Worm (Caenorhabditis elegans) whole organism, mixed stage, embryonic: ENCODE data around the gene nac-2.

Source experiments
- M03D4.4 ChIP-seq: sonication (generic microtip); optimal IDR thresholded peaks from 2 replicates; lab custom pipeline; 2017; ENCODE audit warnings: mild to moderate bottlenecking, missing genetic modification characterization, missing compliant biosample characterization
- bed-3 ChIP-seq: fragments of 200-800 bp; sonication (Bioruptor generic); optimal IDR thresholded peaks from 3 replicates; lab custom pipeline; 2018; ENCODE audit warnings: mild to moderate bottlenecking, missing genetic modification characterization, moderate library complexity, missing compliant biosample characterization
- blmp-1 ChIP-seq: fragments of 150-350 bp; optimal IDR thresholded peaks from 2 replicates; lab custom pipeline; 2014; ENCODE audit warnings: missing biosample characterization, missing genetic modification characterization
- ceh-39 ChIP-seq: fragments of 150-350 bp; optimal IDR thresholded peaks from 2 replicates; lab custom pipeline; 2014; ENCODE audit warnings: missing biosample characterization, missing genetic modification characterization
- ceh-43 ChIP-seq: fragments of 200-800 bp; sonication (Bioruptor generic); optimal IDR thresholded peaks from 2 replicates; lab custom pipeline; 2018; ENCODE audit warnings: mild to moderate bottlenecking, missing genetic modification characterization, moderate library complexity, missing compliant biosample characterization
- ceh-83 ChIP-seq: fragments of 200-800 bp; sonication (Bioruptor generic); optimal IDR thresholded peaks from 2 replicates; lab custom pipeline; 2018; ENCODE audit warnings: mild to moderate bottlenecking, missing genetic modification characterization, missing compliant biosample characterization
- ces-1 ChIP-seq: fragments of 150-350 bp; optimal IDR thresholded peaks from 2 replicates; lab custom pipeline; 2014; ENCODE audit warnings: missing biosample characterization, missing genetic modification reagents, missing genetic modification characterization
- cnd-1 ChIP-seq: fragments of 200-800 bp; sonication (Bioruptor generic); optimal IDR thresholded peaks from 2 replicates; lab custom pipeline; 2018; ENCODE audit warnings: mild to moderate bottlenecking, missing genetic modification characterization, missing compliant biosample characterization
- drap-1 ChIP-seq: fragments of 200-800 bp; sonication (Bioruptor generic); optimal IDR thresholded peaks from 3 replicates; lab custom pipeline; 2018; ENCODE audit warnings: mild to moderate bottlenecking, missing genetic modification characterization, missing compliant biosample characterization
- elt-1 ChIP-seq: sonication (generic microtip); optimal IDR thresholded peaks from 2 replicates; lab custom pipeline; 2017; ENCODE audit warnings: missing genetic modification characterization, mild to moderate bottlenecking, missing compliant biosample characterization, antibody characterized with exemption, moderate library complexity, borderline replicate concordance; ENCODE audit not compliant: insufficient read depth
- elt-3 ChIP-seq: fragments of 150-350 bp; optimal IDR thresholded peaks from 2 replicates; lab custom pipeline; 2014; ENCODE audit warnings: missing biosample characterization, missing genetic modification characterization
- flh-1 ChIP-seq: fragments of 200-800 bp; sonication (Bioruptor generic); optimal IDR thresholded peaks from 2 replicates; lab custom pipeline; 2018; ENCODE audit warnings: mild to moderate bottlenecking, missing genetic modification characterization, moderate library complexity, missing compliant biosample characterization
- ham-2 ChIP-seq: fragments of 200-800 bp; sonication (Bioruptor generic); optimal IDR thresholded peaks from 2 replicates; lab custom pipeline; 2018; ENCODE audit warnings: mild to moderate bottlenecking, missing genetic modification characterization, missing compliant biosample characterization
- lin-13 ChIP-seq: fragments of 150-350 bp; optimal IDR thresholded peaks from 2 replicates; lab custom pipeline; 2014; ENCODE audit warnings: missing biosample characterization, missing genetic modification characterization
- lsy-2 ChIP-seq: fragments of 150-350 bp; optimal IDR thresholded peaks from 2 replicates; lab custom pipeline; 2014; ENCODE audit warnings: missing biosample characterization, missing genetic modification characterization
- mab-5 ChIP-seq: fragments of 150-350 bp; optimal IDR thresholded peaks from 2 replicates; lab custom pipeline; 2014; ENCODE audit warnings: missing biosample characterization, missing genetic modification characterization
- mep-1 ChIP-seq: fragments of 150-350 bp; optimal IDR thresholded peaks from 2 replicates; lab custom pipeline; 2017; ENCODE audit warnings: missing biosample characterization, missing genetic modification reagents, missing genetic modification characterization, inconsistent platforms
- mls-2 ChIP-seq: sonication (generic microtip); optimal IDR thresholded peaks from 2 replicates; lab custom pipeline; 2016; ENCODE audit warnings: mild to moderate bottlenecking, missing genetic modification characterization, moderate library complexity, missing compliant biosample characterization
- nhr-12 ChIP-seq: fragments of 150-350 bp; optimal IDR thresholded peaks from 2 replicates; lab custom pipeline; 2014; ENCODE audit warnings: missing biosample characterization, missing genetic modification characterization
- nhr-2 ChIP-seq: fragments of 150-350 bp; optimal IDR thresholded peaks from 2 replicates; lab custom pipeline; 2014; ENCODE audit warnings: missing biosample characterization, missing genetic modification characterization
- nhr-237 ChIP-seq: fragments of 150-350 bp; optimal IDR thresholded peaks from 2 replicates; lab custom pipeline; 2014; ENCODE audit warnings: missing biosample characterization, missing genetic modification characterization
- nhr-28 ChIP-seq: fragments of 150-350 bp; optimal IDR thresholded peaks from 2 replicates; lab custom pipeline; 2014; ENCODE audit warnings: missing biosample characterization, missing genetic modification characterization
- nhr-76 ChIP-seq: sonication (generic microtip); optimal IDR thresholded peaks from 2 replicates; lab custom pipeline; 2017; ENCODE audit warnings: missing biosample characterization, missing genetic modification characterization
- pha-4 ChIP-seq: fragments of 150-350 bp; optimal IDR thresholded peaks from 2 replicates; lab custom pipeline; 2018; ENCODE audit warnings: missing biosample characterization, missing genetic modification reagents, missing genetic modification characterization
- sem-2 ChIP-seq: fragments of 200-800 bp; sonication (Bioruptor generic); optimal IDR thresholded peaks from 2 replicates; lab custom pipeline; 2018; ENCODE audit warnings: mild to moderate bottlenecking, missing genetic modification characterization, missing compliant biosample characterization
- snpc-4 ChIP-seq: fragments of 150-350 bp; optimal IDR thresholded peaks from 2 replicates; lab custom pipeline; 2014; ENCODE audit warnings: missing biosample characterization, missing genetic modification characterization
- sptf-1 ChIP-seq: sonication (generic microtip); optimal IDR thresholded peaks from 2 replicates; lab custom pipeline; 2017; ENCODE audit warnings: mild to moderate bottlenecking, missing genetic modification characterization, moderate library complexity, missing compliant biosample characterization
- tbx-8 ChIP-seq: fragments of 200-800 bp; sonication (Bioruptor generic); optimal IDR thresholded peaks from 2 replicates; lab custom pipeline; 2018; ENCODE audit warnings: mild to moderate bottlenecking, missing genetic modification characterization, moderate library complexity, missing compliant biosample characterization
- unc-120 ChIP-seq: sonication (generic microtip); optimal IDR thresholded peaks from 2 replicates; lab custom pipeline; 2017; ENCODE audit warnings: missing genetic modification characterization, missing compliant biosample characterization; ENCODE audit not compliant: poor library complexity, severe bottlenecking
- unc-39 ChIP-seq: fragments of 150-350 bp; optimal IDR thresholded peaks from 2 replicates; lab custom pipeline; 2014; ENCODE audit warnings: missing biosample characterization, missing genetic modification characterization
- unc-62 ChIP-seq: fragments of 150-350 bp; optimal IDR thresholded peaks from 2 replicates; lab custom pipeline; 2014; ENCODE audit warnings: missing biosample characterization, missing genetic modification reagents, missing genetic modification characterization
- zip-8 ChIP-seq: fragments of 150-350 bp; optimal IDR thresholded peaks from 2 replicates; lab custom pipeline; 2014; ENCODE audit warnings: missing biosample characterization, missing genetic modification characterization
- ztf-11 ChIP-seq: fragments of 150-350 bp; optimal IDR thresholded peaks from 2 replicates; lab custom pipeline; 2014; ENCODE audit warnings: missing biosample characterization, missing genetic modification characterization

Gene nac-2

DNA sequence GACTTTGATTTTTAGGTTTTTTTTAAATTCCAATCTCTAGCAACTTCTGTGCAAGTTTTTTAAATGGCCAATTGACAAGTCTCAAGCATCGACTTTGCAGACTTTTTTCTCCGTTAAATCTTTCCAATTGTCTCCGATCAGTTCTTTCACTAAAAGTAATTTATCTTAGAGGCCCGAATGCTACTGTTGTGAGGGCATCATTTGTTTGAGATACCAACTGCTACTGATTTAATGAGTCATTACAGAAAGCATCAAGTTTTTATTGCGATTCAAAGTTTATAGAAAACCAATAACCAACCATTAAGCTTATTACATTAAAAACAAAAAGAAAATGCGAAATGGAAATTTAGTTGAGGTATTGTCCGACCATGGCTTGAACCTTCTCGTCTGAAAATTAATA, 37.0 kb upstream of the nac-2 start:
- TF ChIP-seq blmp-1 (no peak), mls-2 (tag; lab: Kevin White, UChicago) (peak; percentile 2), flh-1 (GFP tag; lab: Kevin White, UChicago) (no peak), nhr-12 (tag; lab: Kevin White, UChicago) (no peak)

DNA sequence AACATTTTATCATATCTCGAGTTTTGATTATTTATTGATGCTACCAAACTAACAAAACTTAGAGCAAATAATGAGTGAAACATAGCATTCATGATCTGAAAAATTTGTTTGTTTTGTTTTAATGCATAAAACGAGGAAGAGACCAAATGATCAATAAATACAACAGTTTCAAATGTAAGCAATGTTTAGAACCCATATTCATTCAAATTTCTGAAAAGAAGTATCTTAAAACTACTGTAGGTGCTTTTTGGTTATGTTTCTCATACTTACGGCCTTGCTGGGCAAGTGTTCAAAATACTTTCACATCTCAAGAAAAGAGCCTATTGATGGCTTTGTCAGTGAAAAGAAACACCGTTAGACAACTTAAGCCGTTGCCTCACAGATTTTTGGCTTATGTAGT, 34.6 kb upstream of the nac-2 start, which contains the start of gene F02A9.1:
TSS of gene F02A9.1 (minus strand) at position 101 of the 400 bp plus-strand sequence.
- TF ChIP-seq snpc-4: no peak
- TF ChIP-seq pha-4 (tag; lab: Kevin White, UChicago): no peak
- TF ChIP-seq ces-1 (GFP tag; lab: Kevin White, UChicago): no peak
- no peak for TF ChIP-seq mls-2 (tag; lab: Kevin White, UChicago)
- no peak for TF ChIP-seq drap-1 (GFP tag; lab: Kevin White, UChicago)
- TF ChIP-seq sem-2 (GFP tag; lab: Kevin White, UChicago): no peak
- no peak for TF ChIP-seq ztf-11
- TF ChIP-seq ceh-39 (tag; lab: Kevin White, UChicago): no peak
- no peak for TF ChIP-seq sptf-1
- TF ChIP-seq unc-62 (GFP tag; lab: Kevin White, UChicago): no peak
- no peak for TF ChIP-seq elt-3 (tag; lab: Kevin White, UChicago)
- no peak for TF ChIP-seq flh-1 (GFP tag; lab: Kevin White, UChicago)
- TF ChIP-seq lin-13 (tag; lab: Kevin White, UChicago): no peak
- no peak for TF ChIP-seq nhr-76
- TF ChIP-seq ceh-83 (GFP tag; lab: Kevin White, UChicago): no peak
- TF ChIP-seq tbx-8: no peak

DNA sequence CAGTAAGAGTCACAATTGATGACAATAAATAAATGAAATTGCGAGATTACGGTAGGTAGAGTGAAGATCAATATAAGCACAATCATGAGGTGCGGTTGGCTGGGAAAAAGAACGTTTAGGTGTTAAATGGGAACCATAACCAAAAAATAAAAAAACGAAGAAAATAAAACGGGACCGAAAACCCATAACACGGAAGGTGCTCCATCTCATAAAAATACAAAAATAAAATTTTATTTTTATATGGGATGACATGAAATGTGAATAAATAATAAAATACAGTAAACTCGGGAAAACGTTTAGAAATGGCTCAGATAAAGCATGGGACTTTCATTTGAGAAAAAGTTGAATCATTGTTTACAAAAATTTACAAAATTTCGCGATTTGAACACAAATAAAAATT, 32.4 kb upstream of the nac-2 start, which contains the start of gene F02A9.7:
TSS of gene F02A9.7 (minus strand) at position 101 of the 400 bp plus-strand sequence.
- TF ChIP-seq ces-1 (GFP tag; lab: Kevin White, UChicago) (no peak), lin-13 (tag; lab: Kevin White, UChicago) (no peak), nhr-237 (tag; lab: Kevin White, UChicago) (no peak)

DNA sequence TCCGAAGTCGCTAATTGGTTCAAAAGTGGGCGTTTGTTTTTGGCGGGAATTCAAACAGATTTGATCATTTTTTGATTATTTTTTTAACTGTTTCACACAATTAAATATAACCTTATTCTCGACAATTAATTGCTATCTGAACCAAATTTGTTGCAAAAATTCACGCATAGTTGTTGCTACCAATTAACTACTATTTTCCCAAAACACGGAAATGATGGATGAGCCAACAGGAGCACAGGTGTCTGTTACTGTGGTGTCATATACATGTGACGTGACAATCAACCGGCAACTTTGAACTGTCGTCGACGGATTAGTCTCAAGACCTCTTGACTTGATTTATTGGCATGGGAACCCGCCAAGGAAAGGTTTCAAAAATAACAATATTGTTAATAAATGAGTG, 29.6 kb upstream of the nac-2 start:
- TF ChIP-seq ceh-83 (GFP tag; lab: Kevin White, UChicago) (no peak), ceh-43 (GFP tag; lab: Kevin White, UChicago) (no peak), pha-4 (tag; lab: Kevin White, UChicago) (no peak), cnd-1 (tag; lab: Kevin White, UChicago) (no peak), nhr-237 (tag; lab: Kevin White, UChicago) (no peak), bed-3 (no peak), nhr-2 (peak; percentile 90), unc-120 (tag; lab: Kevin White, UChicago) (no peak), zip-8 (tag; lab: Kevin White, UChicago) (no peak), unc-62 (GFP tag; lab: Kevin White, UChicago) (peak; percentile 13), ztf-11 (no peak), ham-2 (no peak)

DNA sequence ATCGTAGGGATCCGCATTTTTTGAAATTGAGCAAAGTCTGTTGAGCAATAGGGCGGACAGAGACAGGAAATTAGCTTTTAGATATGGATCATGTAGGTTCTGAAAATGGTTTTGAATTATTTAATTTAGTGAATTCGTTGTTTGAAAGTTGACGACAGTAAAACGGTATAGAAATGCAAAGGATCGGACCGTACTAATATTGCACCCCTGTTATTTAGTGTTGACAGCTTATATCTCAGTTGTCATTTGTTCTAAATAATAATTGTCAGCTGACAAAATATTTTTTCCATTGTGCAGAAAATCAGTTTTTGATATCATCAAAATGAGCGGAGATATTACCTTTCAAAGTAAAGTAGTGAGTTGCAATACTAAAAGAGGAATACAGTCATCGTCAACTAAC, 28.3 kb upstream of the nac-2 start, which contains the start of gene lin-12:
TSS of gene lin-12 (minus strand) at position 101 of the 400 bp plus-strand sequence.
- no peak for TF ChIP-seq ceh-43 (GFP tag; lab: Kevin White, UChicago)
- TF ChIP-seq, all 35 proteins: peak for 0

DNA sequence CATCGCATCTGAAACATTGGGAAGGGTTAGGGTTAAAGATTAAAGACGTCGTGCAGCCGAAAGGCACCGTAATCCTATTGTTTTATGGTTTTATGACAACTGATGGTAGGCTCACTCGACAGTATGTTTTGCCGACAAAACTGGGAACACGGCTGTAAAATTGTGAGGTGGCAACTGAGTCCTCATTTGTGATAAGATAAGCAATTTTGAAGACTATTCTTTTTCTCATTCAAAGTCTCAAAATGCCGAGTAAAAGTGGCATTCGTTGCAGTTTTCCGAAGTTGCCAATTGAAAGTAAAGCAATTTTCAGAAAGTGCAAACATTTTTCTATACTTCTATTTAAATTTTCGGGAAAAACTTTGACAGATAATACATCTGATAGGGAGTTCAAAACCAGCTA, 26.6 kb upstream of the nac-2 start:
- no peak for TF ChIP-seq ceh-39 (tag; lab: Kevin White, UChicago)
- no peak for TF ChIP-seq M03D4.4 (tag; lab: Kevin White, UChicago)
- no peak for TF ChIP-seq lsy-2 (tag; lab: Kevin White, UChicago)
- TF ChIP-seq snpc-4: no peak
- no peak for TF ChIP-seq sptf-1
- TF ChIP-seq ceh-83 (GFP tag; lab: Kevin White, UChicago): no peak
- TF ChIP-seq elt-1 (tag; lab: Kevin White, UChicago): no peak
- TF ChIP-seq mls-2 (tag; lab: Kevin White, UChicago): no peak
- TF ChIP-seq nhr-28 (tag; lab: Kevin White, UChicago): no peak
- no peak for TF ChIP-seq ham-2
- TF ChIP-seq unc-39 (tag; lab: Kevin White, UChicago): no peak
- no peak for TF ChIP-seq mep-1 (tag; lab: Kevin White, UChicago)
- TF ChIP-seq drap-1 (GFP tag; lab: Kevin White, UChicago): no peak
- TF ChIP-seq tbx-8: no peak
- no peak for TF ChIP-seq mab-5 (tag; lab: Kevin White, UChicago)
- TF ChIP-seq cnd-1 (tag; lab: Kevin White, UChicago): no peak
